Worm (Caenorhabditis elegans): ENCODE results near the gene Y39G8B.9.

DNA sequence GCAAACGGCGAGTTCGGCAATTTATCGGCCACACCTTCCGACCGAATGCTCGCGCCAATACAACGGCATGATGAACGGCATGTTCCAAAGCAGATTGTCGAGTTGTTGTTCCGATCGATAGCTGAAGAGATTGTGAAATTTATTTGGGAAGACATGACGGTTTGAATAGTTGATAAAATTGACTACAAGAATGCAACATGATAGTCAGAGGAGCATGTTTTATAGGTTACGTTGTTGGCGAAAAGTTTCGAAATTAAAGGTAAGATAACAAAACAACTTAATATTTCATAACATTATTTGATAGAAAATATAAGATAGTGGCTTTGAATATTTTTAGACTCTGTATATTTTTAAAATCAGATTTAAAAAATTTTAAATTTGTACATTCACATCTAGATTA, 35.6 kb upstream of the Y39G8B.9 start:
- no peak for TF ChIP-seq cog-1 (tag; optimal IDR thresholded peaks at IDR 0.05)
- TF ChIP-seq ztf-29 (GFP tag; IDR thresholded peaks at IDR 0.05), result no peak

Measured in whole organism, midembryonic.